Worm (Caenorhabditis elegans) whole organism, L1 larva: Measurements from ENCODE around the gene C01G6.3.

Source experiments
- C16A3.4 ChIP-seq: fragments of 150-350 bp; optimal IDR thresholded peaks from 2 replicates; lab custom pipeline; 2014; ENCODE audit warnings: missing biosample characterization, missing genetic modification characterization
- C34B4.2 ChIP-seq: sonication (generic microtip); optimal IDR thresholded peaks from 2 replicates; lab custom pipeline; 2017; ENCODE audit warnings: mild to moderate bottlenecking, missing genetic modification characterization, missing compliant biosample characterization
- F16B12.6 ChIP-seq: fragments of 150-350 bp; optimal IDR thresholded peaks from 2 replicates; lab custom pipeline; 2014; ENCODE audit warnings: missing biosample characterization, missing genetic modification characterization
- Y116A8C.19 ChIP-seq: sonication (generic microtip); optimal IDR thresholded peaks from 2 replicates; lab custom pipeline; 2016; ENCODE audit warnings: missing compliant biosample characterization, missing genetic modification characterization, borderline replicate concordance
- alr-1 ChIP-seq: fragments of 200-800 bp; sonication (Bioruptor generic); optimal IDR thresholded peaks from 2 replicates; lab custom pipeline; 2018; ENCODE audit warnings: borderline replicate concordance, mild to moderate bottlenecking, missing genetic modification characterization, missing compliant biosample characterization
- ama-1 ChIP-seq: fragments of 150-350 bp; optimal IDR thresholded peaks from 2 replicates; lab custom pipeline; 2014
- blmp-1 ChIP-seq: fragments of 150-350 bp; optimal IDR thresholded peaks from 2 replicates; lab custom pipeline; 2014; ENCODE audit warnings: missing biosample characterization, missing genetic modification characterization
- ceh-82 ChIP-seq, 3 experiments: fragments of 150-350 bp in 1 of 3; sonication (generic microtip) in 2 of 3; optimal IDR thresholded peaks; 2 replicates each; lab custom pipeline; 2014 to 2017; ENCODE audit warnings: missing biosample characterization in 3 of 3, missing genetic modification characterization in 3 of 3
- efl-1 ChIP-seq, 4 experiments: fragments of 150-350 bp; optimal IDR thresholded peaks in 3 of 4; peaks in 1 of 4; 1 replicate in 1 of 4; 2 replicates in 3 of 4; lab custom pipeline; 2014; ENCODE audit warnings: missing biosample characterization in 2 of 4, missing genetic modification characterization in 2 of 4, missing genetic modification reagents in 2 of 4
- efl-3 ChIP-seq: fragments of 200-800 bp; sonication (Bioruptor generic); optimal IDR thresholded peaks from 2 replicates; lab custom pipeline; 2018; ENCODE audit warnings: mild to moderate bottlenecking, missing genetic modification characterization, missing compliant biosample characterization
- elt-2 ChIP-seq: sonication (generic microtip); optimal IDR thresholded peaks from 2 replicates; lab custom pipeline; 2016; ENCODE audit warnings: missing genetic modification characterization, mild to moderate bottlenecking, inconsistent platforms, missing compliant biosample characterization, missing genetic modification reagents
- elt-3 ChIP-seq, 6 experiments: fragments of 150-350 bp in 1 of 6; sonication (generic microtip); optimal IDR thresholded peaks; 2 replicates each; lab custom pipeline; 2017 to 2018; ENCODE audit warnings: missing biosample characterization in 6 of 6, missing genetic modification characterization in 6 of 6, inconsistent platforms in 1 of 6
- fkh-4 ChIP-seq: sonication (generic microtip); optimal IDR thresholded peaks from 2 replicates; lab custom pipeline; 2016; ENCODE audit warnings: missing compliant biosample characterization, missing genetic modification characterization, borderline replicate concordance
- fos-1 ChIP-seq: fragments of 150-350 bp; optimal IDR thresholded peaks from 2 replicates; lab custom pipeline; 2014; ENCODE audit warnings: missing biosample characterization, missing genetic modification characterization
- hlh-4 ChIP-seq: sonication (generic microtip); optimal IDR thresholded peaks from 2 replicates; lab custom pipeline; 2016; ENCODE audit warnings: mild to moderate bottlenecking, missing genetic modification characterization, missing compliant biosample characterization
- irx-1 ChIP-seq: sonication (generic microtip); optimal IDR thresholded peaks from 2 replicates; lab custom pipeline; 2016; ENCODE audit warnings: missing genetic modification characterization, missing compliant biosample characterization
- isw-1 ChIP-seq: fragments of 200-800 bp; sonication (Bioruptor generic); IDR thresholded peaks from 2 replicates; pipeline ENCODE4 v1.3.6; 2022; ENCODE audit warnings: missing genetic modification characterization, missing compliant biosample characterization
- lin-14 ChIP-seq: fragments of 200-800 bp; sonication (Bioruptor generic); optimal IDR thresholded peaks from 2 replicates; lab custom pipeline; 2018; ENCODE audit warnings: mild to moderate bottlenecking, missing genetic modification characterization, moderate library complexity, missing compliant biosample characterization
- lin-15B ChIP-seq: fragments of 150-350 bp; sonication (generic microtip); optimal IDR thresholded peaks from 3 replicates; lab custom pipeline; 2014; ENCODE audit warnings: missing biosample characterization, missing genetic modification characterization
- lin-35 ChIP-seq, 2 experiments: fragments of 150-350 bp; optimal IDR thresholded peaks; 2 replicates each; lab custom pipeline; 2014; ENCODE audit warnings: missing biosample characterization in 2 of 2, missing genetic modification characterization in 2 of 2, missing genetic modification reagents in 2 of 2
- lin-39 ChIP-seq: fragments of 150-350 bp; optimal IDR thresholded peaks from 2 replicates; lab custom pipeline; 2014; ENCODE audit warnings: missing biosample characterization, missing genetic modification reagents, missing genetic modification characterization
- lir-3 ChIP-seq: sonication (generic microtip); optimal IDR thresholded peaks from 2 replicates; lab custom pipeline; 2016; ENCODE audit warnings: mild to moderate bottlenecking, missing genetic modification characterization, moderate library complexity, missing compliant biosample characterization; ENCODE audit not compliant: poor library complexity
- lsy-2 ChIP-seq, 2 experiments: fragments of 150-350 bp; optimal IDR thresholded peaks; 2 replicates each; lab custom pipeline; 2014; ENCODE audit warnings: missing biosample characterization in 2 of 2, missing genetic modification characterization in 2 of 2
- mdl-1 ChIP-seq, 2 experiments: fragments of 150-350 bp; optimal IDR thresholded peaks; 2 replicates each; lab custom pipeline; 2014 to 2017; ENCODE audit warnings: missing biosample characterization in 2 of 2, missing genetic modification characterization in 2 of 2, inconsistent platforms in 1 of 2
- mef-2 ChIP-seq: fragments of 150-350 bp; optimal IDR thresholded peaks from 2 replicates; lab custom pipeline; 2014; ENCODE audit warnings: missing biosample characterization, missing genetic modification characterization
- mep-1 ChIP-seq: fragments of 150-350 bp; optimal IDR thresholded peaks from 2 replicates; lab custom pipeline; 2014; ENCODE audit warnings: missing biosample characterization, missing genetic modification characterization
- nhr-20 ChIP-seq: sonication (generic microtip); optimal IDR thresholded peaks from 2 replicates; lab custom pipeline; 2016; ENCODE audit warnings: mild to moderate bottlenecking, missing genetic modification characterization, missing compliant biosample characterization
- nhr-237 ChIP-seq: fragments of 150-350 bp; optimal IDR thresholded peaks from 2 replicates; lab custom pipeline; 2014; ENCODE audit warnings: missing biosample characterization, missing genetic modification characterization
- nhr-76 ChIP-seq: sonication (generic microtip); optimal IDR thresholded peaks from 2 replicates; lab custom pipeline; 2017; ENCODE audit warnings: missing biosample characterization, missing genetic modification characterization
- nhr-77 ChIP-seq: fragments of 150-350 bp; optimal IDR thresholded peaks from 2 replicates; lab custom pipeline; 2014; ENCODE audit warnings: missing biosample characterization, missing genetic modification characterization
- nhr-84 ChIP-seq: sonication (generic microtip); optimal IDR thresholded peaks from 2 replicates; lab custom pipeline; 2017; ENCODE audit warnings: missing biosample characterization, missing genetic modification characterization
- nhr-85 ChIP-seq: sonication (generic microtip); peaks from one replicate; lab custom pipeline; 2016; ENCODE audit warnings: missing genetic modification characterization, inconsistent platforms, missing compliant biosample characterization
- pag-3 ChIP-seq: sonication (generic microtip); optimal IDR thresholded peaks from 2 replicates; lab custom pipeline; 2017; ENCODE audit warnings: missing genetic modification characterization, mild to moderate bottlenecking, missing compliant biosample characterization, antibody characterized with exemption, borderline replicate concordance; ENCODE audit not compliant: insufficient read depth
- pqm-1 ChIP-seq: sonication (generic microtip); optimal IDR thresholded peaks from 3 replicates; lab custom pipeline; 2017; ENCODE audit warnings: missing biosample characterization, missing genetic modification characterization
- rnt-1 ChIP-seq: sonication (generic microtip); optimal IDR thresholded peaks from 2 replicates; lab custom pipeline; 2016; ENCODE audit warnings: mild to moderate bottlenecking, missing genetic modification characterization, moderate library complexity, missing compliant biosample characterization
- snu-23 ChIP-seq: sonication (generic microtip); optimal IDR thresholded peaks from 2 replicates; lab custom pipeline; 2016; ENCODE audit warnings: missing genetic modification characterization, missing compliant biosample characterization
- sptf-1 ChIP-seq: fragments of 150-350 bp; optimal IDR thresholded peaks from 2 replicates; lab custom pipeline; 2014; ENCODE audit warnings: missing biosample characterization, missing genetic modification characterization
- sup-37 ChIP-seq: fragments of 200-800 bp; sonication (Bioruptor generic); optimal IDR thresholded peaks from 2 replicates; lab custom pipeline; 2018; ENCODE audit warnings: mild to moderate bottlenecking, missing genetic modification characterization, missing compliant biosample characterization
- swsn-7 ChIP-seq: sonication (generic microtip); optimal IDR thresholded peaks from 2 replicates; lab custom pipeline; 2016; ENCODE audit warnings: missing genetic modification characterization, missing compliant biosample characterization
- tbx-2 ChIP-seq: sonication (generic microtip); optimal IDR thresholded peaks from 2 replicates; lab custom pipeline; 2016; ENCODE audit warnings: missing genetic modification characterization, missing compliant biosample characterization
- tlp-1 ChIP-seq: fragments of 150-350 bp; optimal IDR thresholded peaks from 2 replicates; lab custom pipeline; 2014; ENCODE audit warnings: missing biosample characterization, missing genetic modification characterization
- unc-130 ChIP-seq: fragments of 150-350 bp; optimal IDR thresholded peaks from 2 replicates; lab custom pipeline; 2017; ENCODE audit warnings: missing biosample characterization, missing genetic modification characterization, inconsistent platforms
- unc-30 ChIP-seq: sonication (generic microtip); optimal IDR thresholded peaks from 2 replicates; lab custom pipeline; 2017; ENCODE audit warnings: missing biosample characterization, missing genetic modification characterization
- xbp-1 ChIP-seq: sonication (generic microtip); optimal IDR thresholded peaks from 2 replicates; lab custom pipeline; 2016; ENCODE audit warnings: missing genetic modification characterization, missing compliant biosample characterization
- zag-1 ChIP-seq: fragments of 150-350 bp; optimal IDR thresholded peaks from 2 replicates; lab custom pipeline; 2014; ENCODE audit warnings: missing biosample characterization, missing genetic modification characterization

C01G6.3 gene

ce11 chrII:9232923-9233322 lies 36.8 kb upstream of the C01G6.3 start, which contains the start of gene T26C5.2:
T26C5.2 (plus strand) TSS chrII:9233223.
- no peak for TF ChIP-seq C16A3.4 (tag; lab: Kevin White, UChicago)
- TF ChIP-seq mep-1 = no peak
- TF ChIP-seq nhr-76 (tag; lab: Kevin White, UChicago) = no peak
- TF ChIP-seq zag-1 = no peak
- no peak for TF ChIP-seq C34B4.2 (tag; lab: Kevin White, UChicago)
- no peak for TF ChIP-seq F16B12.6 (tag; lab: Kevin White, UChicago)
- no peak for TF ChIP-seq xbp-1 (tag; lab: Kevin White, UChicago)
- TF ChIP-seq irx-1 (tag; lab: Kevin White, UChicago) = no peak
- TF ChIP-seq fkh-4 (tag; lab: Kevin White, UChicago) = no peak
- no peak for TF ChIP-seq efl-3 (GFP tag; lab: Kevin White, UChicago)
- no peak for TF ChIP-seq nhr-84 (tag; lab: Kevin White, UChicago)
- TF ChIP-seq tbx-2 (tag; lab: Kevin White, UChicago) = no peak
- TF ChIP-seq lin-39 (tag; lab: Kevin White, UChicago) = no peak
- no peak for TF ChIP-seq lsy-2 (tag; optimal IDR thresholded peaks at IDR 0.05; lab: Kevin White, UChicago)
- TF ChIP-seq, all 84 proteins: peak for 0

- TF ChIP-seq lsy-2 (tag; optimal IDR thresholded peaks at IDR 0.05; lab: Kevin White, UChicago) = no peak
- no peak for TF ChIP-seq sup-37 (GFP tag; lab: Kevin White, UChicago)
- TF ChIP-seq fos-1 = no peak
- no peak for TF ChIP-seq isw-1 (GFP tag; lab: Robert Waterston, UW)
- no peak for TF ChIP-seq nhr-20 (tag; lab: Kevin White, UChicago)
- no peak for TF ChIP-seq snu-23 (GFP tag; lab: Kevin White, UChicago)
- TF ChIP-seq hlh-4 = no peak
- peak; percentile 95 for TF ChIP-seq blmp-1
Measured at ce11 chrII:9233813-9234212, 35.9 kb upstream of the C01G6.3 start.

DNA sequence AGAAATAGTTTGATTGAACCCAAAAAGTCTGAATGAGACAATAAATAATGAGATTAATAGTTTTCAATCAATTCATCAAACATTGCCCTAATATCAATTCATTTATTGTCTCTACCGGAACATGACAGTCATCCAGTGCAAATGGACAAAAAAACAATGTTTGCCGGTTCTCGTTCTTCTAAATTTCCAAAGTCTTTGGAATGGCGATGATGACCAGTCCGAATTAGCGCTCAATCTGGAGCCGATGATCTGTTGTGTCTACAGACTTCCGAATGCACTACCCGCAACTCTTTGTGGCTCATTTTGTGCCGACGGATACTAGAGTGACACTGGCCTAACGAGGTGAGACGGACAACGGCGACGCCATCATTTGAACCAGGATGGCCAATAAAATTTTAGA lies 33.4 kb upstream of the C01G6.3 start, which contains the start of gene T26C5.3:
T26C5.3 (plus strand) TSS at position 301 of the 400 bp plus-strand sequence.
- TF ChIP-seq Y116A8C.19 (tag; lab: Kevin White, UChicago) (no peak), unc-30 (tag; lab: Kevin White, UChicago) (no peak), unc-130 (no peak), lin-14 (GFP tag; lab: Kevin White, UChicago) (no peak), C16A3.4 (tag; lab: Kevin White, UChicago) (no peak), tbx-2 (tag; lab: Kevin White, UChicago) (no peak), elt-2 (tag; lab: Kevin White, UChicago) (no peak), nhr-85 (no peak), pqm-1 (tag; lab: Kevin White, UChicago) (no peak), mep-1 (no peak), lin-35 (GFP tag; optimal IDR thresholded peaks at IDR 0.05; lab: Kevin White, UChicago) (no peak), ceh-82 (tag; optimal IDR thresholded peaks at IDR 0.05; lab: Kevin White, UChicago) (no peak), sptf-1 (tag; lab: Kevin White, UChicago) (no peak), nhr-237 (tag; lab: Kevin White, UChicago) (no peak), mdl-1 (tag; optimal IDR thresholded peaks at IDR 0.05; lab: Kevin White, UChicago) (no peak), efl-1 (optimal IDR thresholded peaks at IDR 0.05; lab: Kevin White, UChicago) (no peak), efl-1 (GFP tag; optimal IDR thresholded peaks at IDR 0.05 in 1 of 2; lab: Kevin White, UChicago) (no peak), xbp-1 (tag; lab: Kevin White, UChicago) (no peak), ama-1 (lab: Kevin White, UChicago) (no peak)

ce11 chrII:9236972-9237371 lies 32.7 kb upstream of the C01G6.3 start:
- TF ChIP-seq sptf-1 (tag; lab: Kevin White, UChicago) = no peak
- peak; percentile 63 for TF ChIP-seq nhr-85

ce11 chrII:9237719-9238118 lies 32.0 kb upstream of the C01G6.3 start:
- no peak for TF ChIP-seq swsn-7 (tag; lab: Kevin White, UChicago)
- no peak for TF ChIP-seq pag-3 (tag; lab: Kevin White, UChicago)
- no peak for TF ChIP-seq mef-2 (tag; lab: Kevin White, UChicago)
- peak in 1 of 6 experiments; percentile 46 for TF ChIP-seq elt-3 (tag; optimal IDR thresholded peaks at IDR 0.05; lab: Kevin White, UChicago)
- no peak for TF ChIP-seq nhr-77
- no peak for TF ChIP-seq unc-130
- TF ChIP-seq mep-1 = no peak
- TF ChIP-seq lin-14 (GFP tag; lab: Kevin White, UChicago) = peak; percentile 29
- no peak for TF ChIP-seq lin-15B
- TF ChIP-seq lir-3 (tag; lab: Kevin White, UChicago) = no peak
- no peak for TF ChIP-seq alr-1 (tag; lab: Kevin White, UChicago)
- TF ChIP-seq nhr-85 = peak; percentile 60
- TF ChIP-seq tlp-1 (tag; lab: Kevin White, UChicago) = no peak
- TF ChIP-seq rnt-1 (tag; lab: Kevin White, UChicago) = no peak
- TF ChIP-seq efl-1 (optimal IDR thresholded peaks at IDR 0.05; lab: Kevin White, UChicago) = no peak
- peak in 1 of 2 experiments; percentile 84 for TF ChIP-seq efl-1 (GFP tag; optimal IDR thresholded peaks at IDR 0.05 in 1 of 2; lab: Kevin White, UChicago)
